Worm (Caenorhabditis elegans) whole organism, young adult: ENCODE measurements around the gene C13F10.5.

Source experiments
- B0035.1 ChIP-seq: sonication (generic microtip); optimal IDR thresholded peaks from 2 replicates; lab custom pipeline; 2016; ENCODE audit warnings: missing genetic modification characterization, mild to moderate bottlenecking, missing compliant biosample characterization, missing genotype, missing genetic modification reagents
- C17E4.6 ChIP-seq: fragments of 200-800 bp; sonication (Bioruptor generic); IDR thresholded peaks from 2 replicates; pipeline ENCODE4 v1.3.6; 2022; ENCODE audit warnings: missing genetic modification reagents, missing genetic modification characterization, missing compliant biosample characterization
- D2030.7 ChIP-seq: fragments of 200-800 bp; sonication (Bioruptor generic); IDR thresholded peaks from 2 replicates; pipeline ENCODE4 v1.3.6; 2022; ENCODE audit warnings: missing genetic modification reagents, missing genetic modification characterization, missing compliant biosample characterization
- F23B12.7 ChIP-seq: sonication (generic microtip); optimal IDR thresholded peaks from 2 replicates; lab custom pipeline; 2017; ENCODE audit warnings: missing genetic modification characterization, mild to moderate bottlenecking, missing compliant biosample characterization, antibody characterized with exemption, moderate library complexity; ENCODE audit not compliant: insufficient read depth
- F39B2.1 ChIP-seq: fragments of 200-800 bp; sonication (Bioruptor generic); IDR thresholded peaks from 2 replicates; pipeline ENCODE4 v1.3.6; 2022; ENCODE audit warnings: missing genetic modification reagents, missing genetic modification characterization, missing compliant biosample characterization
- F49E8.2 ChIP-seq: sonication (generic microtip); optimal IDR thresholded peaks from 3 replicates; lab custom pipeline; 2017; ENCODE audit warnings: missing genetic modification characterization, mild to moderate bottlenecking, missing compliant biosample characterization, antibody characterized with exemption, moderate library complexity; ENCODE audit not compliant: insufficient read depth
- F52B5.7 ChIP-seq: sonication (generic microtip); optimal IDR thresholded peaks from 2 replicates; lab custom pipeline; 2016; ENCODE audit warnings: mild to moderate bottlenecking, missing genetic modification characterization, missing compliant biosample characterization
- F55B11.4 ChIP-seq: sonication (generic microtip); optimal IDR thresholded peaks from 2 replicates; lab custom pipeline; 2016; ENCODE audit warnings: missing compliant biosample characterization, missing genetic modification characterization, borderline replicate concordance; ENCODE audit not compliant: insufficient read depth
- F57A8.1 ChIP-seq: fragments of 200-800 bp; sonication (Bioruptor generic); optimal IDR thresholded peaks from 2 replicates; lab custom pipeline; 2018; ENCODE audit warnings: mild to moderate bottlenecking, missing genetic modification characterization, moderate library complexity, missing compliant biosample characterization
- K11D2.4 ChIP-seq: fragments of 200-800 bp; sonication (Bioruptor generic); IDR thresholded peaks from 2 replicates; pipeline ENCODE4 v1.3.6; 2022; ENCODE audit warnings: missing genetic modification reagents, missing genetic modification characterization, missing compliant biosample characterization
- K12H6.12 ChIP-seq: fragments of 200-800 bp; sonication (Bioruptor generic); optimal IDR thresholded peaks from 2 replicates; lab custom pipeline; 2018; ENCODE audit warnings: mild to moderate bottlenecking, missing genetic modification characterization, missing compliant biosample characterization
- T07F8.4 ChIP-seq: sonication (generic microtip); optimal IDR thresholded peaks from 2 replicates; lab custom pipeline; 2016; ENCODE audit warnings: mild to moderate bottlenecking, missing genetic modification characterization, moderate library complexity, missing compliant biosample characterization
- Y53F4B.3 ChIP-seq: fragments of 200-800 bp; sonication (Bioruptor generic); IDR thresholded peaks from 2 replicates; pipeline ENCODE4 v1.3.6; 2022; ENCODE audit warnings: missing genetic modification reagents, missing genetic modification characterization, missing compliant biosample characterization
- Y53G8AR.9 ChIP-seq: fragments of 200-800 bp; sonication (Bioruptor generic); conservative IDR thresholded peaks from 2 replicates; pipeline ENCODE4 v1.3.6; 2022; ENCODE audit warnings: missing genetic modification reagents, missing genetic modification characterization, missing compliant biosample characterization
- Y67H2A.10 ChIP-seq: fragments of 200-800 bp; sonication (Bioruptor generic); conservative IDR thresholded peaks from 2 replicates; pipeline ENCODE4 v1.3.6; 2022; ENCODE audit warnings: missing genetic modification reagents, missing genetic modification characterization, missing compliant biosample characterization
- Y79H2A.3 ChIP-seq: fragments of 200-800 bp; sonication (Bioruptor generic); conservative IDR thresholded peaks from 2 replicates; pipeline ENCODE4 v1.3.6; 2022; ENCODE audit warnings: missing genetic modification reagents, missing genetic modification characterization, missing compliant biosample characterization
- ZK185.1 ChIP-seq: sonication (generic microtip); optimal IDR thresholded peaks from 2 replicates; lab custom pipeline; 2016; ENCODE audit warnings: mild to moderate bottlenecking, missing genetic modification characterization, missing compliant biosample characterization; ENCODE audit not compliant: poor library complexity, severe bottlenecking
- ama-1 ChIP-seq, 3 experiments: fragments of 150-350 bp in 1 of 3; sonication (generic microtip) in 2 of 3; optimal IDR thresholded peaks; 2 replicates each; lab custom pipeline; 2014 to 2018; ENCODE audit warnings: missing biosample characterization in 2 of 3, missing genetic modification characterization in 2 of 3, missing genetic modification reagents in 2 of 3
- aptf-2 ChIP-seq: fragments of 200-800 bp; sonication (Bioruptor generic); conservative IDR thresholded peaks from 2 replicates; pipeline ENCODE4 v1.3.6; 2022; ENCODE audit warnings: missing genetic modification reagents, missing genetic modification characterization, missing compliant biosample characterization
- athp-1 ChIP-seq: sonication (generic microtip); optimal IDR thresholded peaks from 2 replicates; lab custom pipeline; 2017; ENCODE audit warnings: mild to moderate bottlenecking, missing genetic modification characterization, missing compliant biosample characterization
- attf-6 ChIP-seq: fragments of 200-800 bp; sonication (Bioruptor generic); IDR thresholded peaks from 2 replicates; pipeline ENCODE4 v1.3.6; 2022; ENCODE audit warnings: missing genetic modification reagents, missing genetic modification characterization, missing compliant biosample characterization
- cebp-1 ChIP-seq, 2 experiments: fragments of 200-800 bp in 1 of 2; sonication (Bioruptor generic) in 1 of 2; sonication (generic microtip) in 1 of 2; IDR thresholded peaks in 1 of 2; optimal IDR thresholded peaks in 1 of 2; 2 replicates each; pipeline versions ENCODE4 v1.3.6 to Lab custom; 2017 to 2022; ENCODE audit warnings: missing compliant biosample characterization in 2 of 2, missing genetic modification characterization in 2 of 2, mild to moderate bottlenecking in 1 of 2, missing genetic modification reagents in 1 of 2, moderate library complexity in 1 of 2
- ceh-100 ChIP-seq: fragments of 200-800 bp; sonication (Bioruptor generic); IDR thresholded peaks from 2 replicates; pipeline ENCODE4 v1.3.6; 2022; ENCODE audit warnings: missing genetic modification reagents, missing genetic modification characterization, missing compliant biosample characterization
- ceh-40 ChIP-seq: fragments of 200-800 bp; sonication (Bioruptor generic); IDR thresholded peaks from 2 replicates; pipeline ENCODE4 v1.3.6; 2022; ENCODE audit warnings: missing genetic modification characterization, missing compliant biosample characterization
- ceh-58 ChIP-seq: fragments of 200-800 bp; sonication (Bioruptor generic); IDR thresholded peaks from 2 replicates; pipeline ENCODE4 v1.3.6; 2022; ENCODE audit warnings: missing genetic modification characterization, missing compliant biosample characterization
- ceh-79 ChIP-seq: sonication (generic microtip); optimal IDR thresholded peaks from 2 replicates; lab custom pipeline; 2017; ENCODE audit warnings: mild to moderate bottlenecking, missing genetic modification characterization, missing compliant biosample characterization
- ceh-91 ChIP-seq: fragments of 200-800 bp; sonication (Bioruptor generic); IDR thresholded peaks from 2 replicates; pipeline ENCODE4 v1.3.6; 2022; ENCODE audit warnings: missing genetic modification reagents, missing genetic modification characterization, missing compliant biosample characterization
- dox-1 ChIP-seq: fragments of 200-800 bp; sonication (Bioruptor generic); IDR thresholded peaks from 2 replicates; pipeline ENCODE4 v1.3.6; 2022; ENCODE audit warnings: missing genetic modification reagents, missing genetic modification characterization, missing compliant biosample characterization
- dpl-1 ChIP-seq: fragments of 150-350 bp; optimal IDR thresholded peaks from 2 replicates; lab custom pipeline; 2014; ENCODE audit warnings: missing biosample characterization, missing genetic modification reagents, missing genetic modification characterization
- gei-17 ChIP-seq: fragments of 200-800 bp; sonication (Bioruptor generic); optimal IDR thresholded peaks from 2 replicates; lab custom pipeline; 2018; ENCODE audit warnings: mild to moderate bottlenecking, missing genetic modification characterization, missing compliant biosample characterization
- hmg-1.2 ChIP-seq: fragments of 200-800 bp; sonication (Bioruptor generic); IDR thresholded peaks from 2 replicates; pipeline ENCODE4 v1.3.6; 2022; ENCODE audit warnings: missing genetic modification reagents, missing genetic modification characterization, missing compliant biosample characterization
- hrde-1 ChIP-seq: sonication (generic microtip); optimal IDR thresholded peaks from 2 replicates; lab custom pipeline; 2016; ENCODE audit warnings: missing genetic modification characterization, mild to moderate bottlenecking, missing compliant biosample characterization, moderate library complexity, missing genotype, missing genetic modification reagents, borderline replicate concordance
- hsf-1 ChIP-seq: fragments of 200-800 bp; sonication (Bioruptor generic); IDR thresholded peaks from 2 replicates; pipeline ENCODE4 v1.3.6; 2022; ENCODE audit warnings: missing genetic modification reagents, missing genetic modification characterization, missing compliant biosample characterization
- lin-35 ChIP-seq, 3 experiments: fragments of 150-350 bp in 2 of 3; sonication (generic microtip) in 1 of 3; optimal IDR thresholded peaks; 2 replicates each; lab custom pipeline; 2014 to 2018; ENCODE audit warnings: missing biosample characterization in 3 of 3, missing genetic modification characterization in 3 of 3, missing genetic modification reagents in 3 of 3
- lin-54 ChIP-seq: fragments of 200-800 bp; sonication (Bioruptor generic); optimal IDR thresholded peaks from 2 replicates; lab custom pipeline; 2018; ENCODE audit warnings: mild to moderate bottlenecking, missing genetic modification characterization, missing compliant biosample characterization
- lsl-1 ChIP-seq: fragments of 200-800 bp; sonication (Bioruptor generic); optimal IDR thresholded peaks from 2 replicates; lab custom pipeline; 2018; ENCODE audit warnings: mild to moderate bottlenecking, missing genetic modification characterization, moderate library complexity, missing compliant biosample characterization
- lsy-27 ChIP-seq: sonication (generic microtip); optimal IDR thresholded peaks from 2 replicates; lab custom pipeline; 2017; ENCODE audit warnings: missing genetic modification characterization, mild to moderate bottlenecking, missing compliant biosample characterization, antibody characterized with exemption, missing genotype, borderline replicate concordance; ENCODE audit not compliant: insufficient read depth
- madf-3 ChIP-seq: fragments of 200-800 bp; sonication (Bioruptor generic); IDR thresholded peaks from 2 replicates; pipeline ENCODE4 v1.3.6; 2022; ENCODE audit warnings: missing genetic modification reagents, missing genetic modification characterization, missing compliant biosample characterization
- mes-4 ChIP-seq: sonication (generic microtip); optimal IDR thresholded peaks from 2 replicates; lab custom pipeline; 2016; ENCODE audit warnings: missing genotype, missing genetic modification characterization, missing compliant biosample characterization
- sdz-38 ChIP-seq: sonication (generic microtip); optimal IDR thresholded peaks from 2 replicates; lab custom pipeline; 2016; ENCODE audit warnings: missing genotype, missing genetic modification characterization, missing compliant biosample characterization
- snpc-3.4 ChIP-seq: sonication (generic microtip); optimal IDR thresholded peaks from 2 replicates; lab custom pipeline; 2017; ENCODE audit warnings: missing genetic modification characterization, mild to moderate bottlenecking, missing compliant biosample characterization, antibody characterized with exemption, moderate library complexity, missing genotype, missing genetic modification reagents
- somi-1 ChIP-seq: fragments of 200-800 bp; sonication (Bioruptor generic); optimal IDR thresholded peaks from 2 replicates; lab custom pipeline; 2018; ENCODE audit warnings: mild to moderate bottlenecking, missing genetic modification characterization, missing compliant biosample characterization
- xnd-1 ChIP-seq: sonication (generic microtip); optimal IDR thresholded peaks from 2 replicates; lab custom pipeline; 2016; ENCODE audit warnings: missing genotype, missing genetic modification reagents, missing genetic modification characterization, missing compliant biosample characterization
- ztf-28 ChIP-seq: fragments of 200-800 bp; sonication (Bioruptor generic); IDR thresholded peaks from 2 replicates; pipeline ENCODE4 v1.3.6; 2022; ENCODE audit warnings: missing genetic modification reagents, missing genetic modification characterization, missing compliant biosample characterization

Gene C13F10.5

ce11 chrV:7201353-7201752 is 17.5 kb downstream of the C13F10.5 start:
- TF ChIP-seq Y67H2A.10 (GFP tag; lab: Robert Waterston, UW) (no peak), aptf-2 (GFP tag; lab: Robert Waterston, UW) (no peak), mes-4 (no peak), hsf-1 (GFP tag; lab: Robert Waterston, UW) (no peak), ceh-58 (no peak), Y53F4B.3 (GFP tag; lab: Robert Waterston, UW) (no peak), dox-1 (GFP tag; lab: Robert Waterston, UW) (no peak), sdz-38 (tag; lab: Kevin White, UChicago) (no peak), F23B12.7 (tag; lab: Kevin White, UChicago) (no peak), somi-1 (no peak), K12H6.12 (tag; lab: Kevin White, UChicago) (no peak), B0035.1 (no peak), D2030.7 (GFP tag; lab: Robert Waterston, UW) (no peak), Y79H2A.3 (GFP tag; lab: Robert Waterston, UW) (no peak), cebp-1 (GFP tag; IDR thresholded peaks at IDR 0.05; lab: Robert Waterston, UW) (no peak), cebp-1 (tag; optimal IDR thresholded peaks at IDR 0.05; lab: Kevin White, UChicago) (no peak), K11D2.4 (GFP tag; lab: Robert Waterston, UW) (no peak)
- TF ChIP-seq, all 124 proteins: peak for 0

- TF ChIP-seq ZK185.1 (tag; lab: Kevin White, UChicago) (no peak), dpl-1 (no peak), Y53G8AR.9 (GFP tag; lab: Robert Waterston, UW) (no peak), F57A8.1 (GFP tag; lab: Kevin White, UChicago) (no peak), ceh-79 (no peak), C17E4.6 (GFP tag; lab: Robert Waterston, UW) (no peak)
These were observed 19.0 kb downstream of the C13F10.5 start, which contains the start of gene F09G2.1 for ce11 chrV:7199932-7200331. TSS of gene F09G2.1 (plus strand) at chrV:7200232.

ce11 chrV:7199077-7199476 is 19.8 kb downstream of the C13F10.5 start:
- no peak for TF ChIP-seq F39B2.1 (GFP tag; lab: Robert Waterston, UW)
- TF ChIP-seq ceh-91 (GFP tag; lab: Robert Waterston, UW): peak; percentile 51
- no peak for TF ChIP-seq F49E8.2 (tag; lab: Kevin White, UChicago)
- TF ChIP-seq snpc-3.4: no peak
- TF ChIP-seq ama-1 (optimal IDR thresholded peaks at IDR 0.05; lab: Kevin White, UChicago): no peak
- TF ChIP-seq ama-1 (GFP tag; optimal IDR thresholded peaks at IDR 0.05; lab: Kevin White, UChicago): no peak
- no peak for TF ChIP-seq F55B11.4 (tag; lab: Kevin White, UChicago)
- TF ChIP-seq lin-35 (GFP tag; optimal IDR thresholded peaks at IDR 0.05; lab: Kevin White, UChicago): no peak
- TF ChIP-seq xnd-1 (tag; lab: Kevin White, UChicago): peak; percentile 89
- TF ChIP-seq ceh-100 (GFP tag; lab: Robert Waterston, UW): no peak
- TF ChIP-seq hsf-1 (GFP tag; lab: Robert Waterston, UW): 0 out of 2 replicates have a peak, but pooled peaks have one; percentile 14
- no peak for TF ChIP-seq gei-17
- TF ChIP-seq D2030.7 (GFP tag; lab: Robert Waterston, UW): peak; percentile 54; the same call in 1 of the 2 replicates
- TF ChIP-seq F52B5.7 (tag; lab: Kevin White, UChicago): no peak
- peak; percentile 97 for TF ChIP-seq lsl-1
- no peak for TF ChIP-seq Y79H2A.3 (GFP tag; lab: Robert Waterston, UW)
- no peak for TF ChIP-seq ztf-28 (GFP tag; lab: Robert Waterston, UW)
- no peak for TF ChIP-seq ceh-40
- TF ChIP-seq athp-1: no peak
- no peak for TF ChIP-seq attf-6 (GFP tag; lab: Robert Waterston, UW)
- TF ChIP-seq madf-3: peak; percentile 90
- TF ChIP-seq Y53G8AR.9 (GFP tag; lab: Robert Waterston, UW): no peak
- TF ChIP-seq hmg-1.2: no peak
- peak; percentile 54 for TF ChIP-seq lin-54 (GFP tag; lab: Kevin White, UChicago)
- TF ChIP-seq T07F8.4 (tag; lab: Kevin White, UChicago): no peak
- no peak for TF ChIP-seq hrde-1 (tag; lab: Kevin White, UChicago)
- TF ChIP-seq lsy-27: no peak
